Worm (Caenorhabditis elegans): ENCODE data around the gene msp-65.

ce11 chrIV:5337649-5338048, 21.3 kb downstream of the msp-65 start:
- TF ChIP-seq tbx-2 (tag; optimal IDR thresholded peaks at IDR 0.05): no peak
- no peak for TF ChIP-seq pat-9 (tag; optimal IDR thresholded peaks at IDR 0.05)
- TF ChIP-seq hlh-30 (tag; optimal IDR thresholded peaks at IDR 0.05; ENCODE audit: insufficient read depth): no peak
